Worm (Caenorhabditis elegans) whole organism, late embryonic: ENCODE results near the gene fbxb-11.

Experiments used
- C38D4.7 ChIP-seq: fragments of 200-800 bp; sonication (Bioruptor generic); optimal IDR thresholded peaks from 2 replicates; lab custom pipeline; 2018; ENCODE audit warnings: mild to moderate bottlenecking, missing genetic modification characterization, moderate library complexity, missing compliant biosample characterization
- K02D7.2 ChIP-seq: sonication (generic microtip); optimal IDR thresholded peaks from 2 replicates; lab custom pipeline; 2017; ENCODE audit warnings: mild to moderate bottlenecking, missing genetic modification characterization, missing compliant biosample characterization
- ahr-1 ChIP-seq: sonication (generic microtip); optimal IDR thresholded peaks from 2 replicates; lab custom pipeline; 2016; ENCODE audit warnings: missing genetic modification characterization, missing compliant biosample characterization
- ama-1 ChIP-seq: fragments of 150-350 bp; optimal IDR thresholded peaks from 2 replicates; lab custom pipeline; 2014
- ceh-18 ChIP-seq: sonication (generic microtip); optimal IDR thresholded peaks from 2 replicates; lab custom pipeline; 2016; ENCODE audit warnings: missing genetic modification characterization, missing compliant biosample characterization
- elt-4 ChIP-seq: sonication (generic microtip); optimal IDR thresholded peaks from 2 replicates; lab custom pipeline; 2016; ENCODE audit warnings: missing genetic modification characterization, missing compliant biosample characterization
- hlh-6 ChIP-seq: sonication (generic microtip); optimal IDR thresholded peaks from 2 replicates; lab custom pipeline; 2016; ENCODE audit warnings: missing genotype, missing genetic modification characterization, missing compliant biosample characterization
- hlh-8 ChIP-seq: sonication (generic microtip); optimal IDR thresholded peaks from 2 replicates; lab custom pipeline; 2016; ENCODE audit warnings: missing genotype, missing genetic modification characterization, missing compliant biosample characterization
- lin-11 ChIP-seq: fragments of 200-800 bp; sonication (Bioruptor generic); optimal IDR thresholded peaks from 2 replicates; lab custom pipeline; 2018; ENCODE audit warnings: mild to moderate bottlenecking, missing genetic modification characterization, missing compliant biosample characterization
- nfya-1 ChIP-seq: sonication (generic microtip); optimal IDR thresholded peaks from 2 replicates; lab custom pipeline; 2017; ENCODE audit warnings: missing genetic modification characterization, mild to moderate bottlenecking, missing compliant biosample characterization, antibody characterized with exemption, moderate library complexity
- nhr-11 ChIP-seq: fragments of 150-350 bp; optimal IDR thresholded peaks from 2 replicates; lab custom pipeline; 2014; ENCODE audit warnings: missing biosample characterization, missing genetic modification characterization
- pax-1 ChIP-seq: fragments of 150-350 bp; optimal IDR thresholded peaks from 2 replicates; lab custom pipeline; 2014; ENCODE audit warnings: missing biosample characterization, missing genetic modification characterization
- pqm-1 ChIP-seq: sonication (generic microtip); optimal IDR thresholded peaks from 2 replicates; lab custom pipeline; 2016; ENCODE audit warnings: missing genetic modification characterization, missing compliant biosample characterization
- sox-4 ChIP-seq: sonication (generic microtip); optimal IDR thresholded peaks from 2 replicates; lab custom pipeline; 2017; ENCODE audit warnings: mild to moderate bottlenecking, missing genetic modification characterization, inconsistent platforms, missing compliant biosample characterization

ce11 chrII:1682218-1682617, 42.2 kb upstream of the fbxb-11 start, which contains the start of gene fbxb-26:
- TF ChIP-seq nhr-11 (tag; lab: Kevin White, UChicago) (no peak), lin-11 (tag; lab: Kevin White, UChicago) (no peak), hlh-8 (tag; lab: Kevin White, UChicago) (no peak), pqm-1 (tag; lab: Kevin White, UChicago) (no peak), pax-1 (no peak), elt-4 (tag; lab: Kevin White, UChicago) (no peak), nfya-1 (tag; lab: Kevin White, UChicago) (no peak), hlh-6 (tag; lab: Kevin White, UChicago) (no peak), C38D4.7 (no peak), ama-1 (no peak), ceh-18 (tag; lab: Kevin White, UChicago) (no peak), sox-4 (tag; lab: Kevin White, UChicago) (no peak), K02D7.2 (tag; lab: Kevin White, UChicago) (no peak), ahr-1 (tag; lab: Kevin White, UChicago) (no peak)
